Fruit fly (Drosophila melanogaster) whole organism, embryonic: ENCODE data around the gene scat.
A peak's percentile ranks its signal among the peaks of the same experiment; 100 is the strongest.

Source experiments
- CG10147 ChIP-seq: fragments of 200-800 bp; sonication (Bioruptor generic); optimal IDR thresholded peaks from 2 replicates; lab custom pipeline; 2019; ENCODE audit warnings: missing biosample characterization, mild to moderate bottlenecking, missing genetic modification characterization, moderate library complexity
- CG11695 ChIP-seq: fragments of 200-800 bp; sonication (Bioruptor generic); IDR thresholded peaks from 3 replicates; pipeline ENCODE4 v1.3.6; 2022; ENCODE audit warnings: missing biosample characterization, missing genetic modification characterization
- CG13424 ChIP-seq: fragments of 200-800 bp; sonication (Bioruptor generic); optimal IDR thresholded peaks from 2 replicates; lab custom pipeline; 2019; ENCODE audit warnings: missing biosample characterization, mild to moderate bottlenecking, missing genetic modification characterization, moderate library complexity
- CG13775 ChIP-seq: fragments of 200-800 bp; sonication (Bioruptor generic); optimal IDR thresholded peaks from 3 replicates; lab custom pipeline; 2017; ENCODE audit warnings: missing biosample characterization, mild to moderate bottlenecking, missing genetic modification characterization
- CG15073 ChIP-seq: fragments of 200-800 bp; sonication (Bioruptor generic); optimal IDR thresholded peaks from 2 replicates; lab custom pipeline; 2016; ENCODE audit warnings: missing biosample characterization, missing genetic modification characterization
- CG1529 ChIP-seq: fragments of 200-800 bp; sonication (Bioruptor generic); optimal IDR thresholded peaks from 3 replicates; lab custom pipeline; 2018; ENCODE audit warnings: missing biosample characterization, missing genetic modification characterization
- CG1603 ChIP-seq: fragments of 200-800 bp; sonication (Bioruptor generic); optimal IDR thresholded peaks from 2 replicates; lab custom pipeline; 2019; ENCODE audit warnings: missing biosample characterization, mild to moderate bottlenecking, missing genetic modification characterization, moderate library complexity
- CG16779 ChIP-seq: fragments of 200-800 bp; sonication (Bioruptor generic); IDR thresholded peaks from 2 replicates; pipeline ENCODE4 v1.3.6; 2022; ENCODE audit warnings: missing biosample characterization, missing genetic modification characterization
- CG17359 ChIP-seq: fragments of 200-800 bp; sonication (Bioruptor generic); optimal IDR thresholded peaks from 3 replicates; lab custom pipeline; 2018; ENCODE audit warnings: missing biosample characterization, mild to moderate bottlenecking, missing genetic modification characterization, moderate library complexity
- CG30403 ChIP-seq: fragments of 200-800 bp; sonication (Bioruptor generic); optimal IDR thresholded peaks from 3 replicates; lab custom pipeline; 2016; ENCODE audit warnings: missing biosample characterization, missing genetic modification characterization
- CG3847 ChIP-seq: fragments of 200-800 bp; sonication (Bioruptor generic); IDR thresholded peaks from 2 replicates; pipeline ENCODE4 v1.3.6; 2022; ENCODE audit warnings: missing biosample characterization, missing genetic modification characterization
- CG4820 ChIP-seq: fragments of 200-800 bp; sonication (Bioruptor generic); optimal IDR thresholded peaks from 3 replicates; lab custom pipeline; 2016; ENCODE audit warnings: missing biosample characterization, missing genetic modification characterization
- CG6765 ChIP-seq: fragments of 200-800 bp; sonication (Bioruptor generic); optimal IDR thresholded peaks from 3 replicates; lab custom pipeline; 2017; ENCODE audit warnings: missing biosample characterization, mild to moderate bottlenecking, missing genetic modification characterization
- CG7963 ChIP-seq: fragments of 200-800 bp; sonication (Bioruptor generic); IDR thresholded peaks from 3 replicates; pipeline ENCODE4 v1.3.6; 2022; ENCODE audit warnings: missing biosample characterization, missing genetic modification characterization; ENCODE audit not compliant: partially characterized antibody
- CG9215 ChIP-seq: fragments of 200-800 bp; sonication (Bioruptor generic); IDR thresholded peaks from 2 replicates; pipeline ENCODE4 v1.3.6; 2022; ENCODE audit warnings: missing biosample characterization, missing genetic modification characterization
- CG9817 ChIP-seq: fragments of 200-800 bp; sonication (Bioruptor generic); optimal IDR thresholded peaks from 2 replicates; lab custom pipeline; 2018; ENCODE audit warnings: missing biosample characterization, mild to moderate bottlenecking, missing genetic modification characterization, moderate library complexity
- D19A ChIP-seq: fragments of 200-800 bp; optimal IDR thresholded peaks from 3 replicates; lab custom pipeline; 2019; ENCODE audit warnings: missing biosample characterization, mild to moderate bottlenecking, missing genetic modification characterization, moderate library complexity
- Doc2 ChIP-seq: fragments of 200-800 bp; sonication (Bioruptor generic); IDR thresholded peaks from 2 replicates; pipeline ENCODE4 v1.3.6; 2022; ENCODE audit warnings: missing biosample characterization, missing genetic modification characterization
- E2f1 ChIP-seq: fragments of 200-800 bp; sonication (Bioruptor generic); IDR thresholded peaks from 2 replicates; pipeline ENCODE4 v1.3.6; 2022; ENCODE audit warnings: missing biosample characterization, missing genetic modification characterization
- E2f2 ChIP-seq: fragments of 200-800 bp; sonication (Bioruptor generic); IDR thresholded peaks from 2 replicates; pipeline ENCODE4 v1.3.6; 2022; ENCODE audit warnings: missing biosample characterization, missing genetic modification characterization
- Ets97D ChIP-seq: fragments of 200-800 bp; sonication (Bioruptor generic); optimal IDR thresholded peaks from 3 replicates; lab custom pipeline; 2016; ENCODE audit warnings: missing biosample characterization, missing genetic modification characterization
- Fer1 ChIP-seq: fragments of 200-800 bp; sonication (Bioruptor generic); optimal IDR thresholded peaks from 2 replicates; lab custom pipeline; 2017; ENCODE audit warnings: missing biosample characterization, mild to moderate bottlenecking, missing genetic modification characterization
- HmgZ ChIP-seq: fragments of 200-800 bp; sonication (Bioruptor generic); optimal IDR thresholded peaks from 2 replicates; lab custom pipeline; 2018; ENCODE audit warnings: missing biosample characterization, mild to moderate bottlenecking, missing genetic modification characterization
- Lim3 ChIP-seq: fragments of 200-800 bp; sonication (Bioruptor generic); IDR thresholded peaks from 2 replicates; pipeline ENCODE4 v1.3.6; 2022; ENCODE audit warnings: missing biosample characterization, missing genetic modification characterization
- NFAT ChIP-seq: fragments of 200-800 bp; sonication (Bioruptor generic); IDR thresholded peaks from 2 replicates; pipeline ENCODE4 v1.3.6; 2022; ENCODE audit warnings: missing biosample characterization, missing genetic modification characterization
- NK7.1 ChIP-seq: fragments of 200-800 bp; sonication (Bioruptor generic); optimal IDR thresholded peaks from 3 replicates; lab custom pipeline; 2016; ENCODE audit warnings: missing biosample characterization, missing genetic modification characterization
- NfI ChIP-seq: fragments of 200-800 bp; sonication (Bioruptor generic); optimal IDR thresholded peaks from 3 replicates; lab custom pipeline; 2018; ENCODE audit warnings: missing biosample characterization, mild to moderate bottlenecking, missing genetic modification characterization, moderate library complexity
- Oaz ChIP-seq: fragments of 200-800 bp; sonication (Bioruptor generic); IDR thresholded peaks from 2 replicates; pipeline ENCODE4 v1.3.6; 2022; ENCODE audit warnings: missing biosample characterization, missing genetic modification characterization
- Sry-β ChIP-seq: fragments of 200-800 bp; sonication (Bioruptor generic); optimal IDR thresholded peaks from 2 replicates; lab custom pipeline; 2018; ENCODE audit warnings: missing biosample characterization, mild to moderate bottlenecking, missing genetic modification characterization, moderate library complexity
- ap ChIP-seq: fragments of 200-800 bp; sonication (Bioruptor generic); IDR thresholded peaks from 2 replicates; pipeline ENCODE4 v1.3.6; 2022; ENCODE audit warnings: missing biosample characterization, missing genetic modification characterization
- bbx ChIP-seq: fragments of 200-800 bp; sonication (Bioruptor generic); IDR thresholded peaks from 2 replicates; pipeline ENCODE4 v1.3.6; 2022; ENCODE audit warnings: missing biosample characterization, missing genetic modification characterization; ENCODE audit not compliant: partially characterized antibody
- bsh ChIP-seq, 2 experiments: fragments of 200-800 bp; sonication (Bioruptor generic); optimal IDR thresholded peaks; 2 replicates each; lab custom pipeline; 2017 to 2018; ENCODE audit warnings: mild to moderate bottlenecking in 2 of 2, missing biosample characterization in 2 of 2, missing genetic modification characterization in 2 of 2, moderate library complexity in 1 of 2
- cad ChIP-seq: fragments of >200 bp; optimal IDR thresholded peaks from 2 replicates; lab custom pipeline; 2017; ENCODE audit warnings: missing biosample characterization, missing genetic modification characterization
- caup ChIP-seq: fragments of 200-800 bp; sonication (Bioruptor generic); optimal IDR thresholded peaks from 3 replicates; lab custom pipeline; 2017; ENCODE audit warnings: missing biosample characterization, mild to moderate bottlenecking, missing genetic modification characterization, moderate library complexity; ENCODE audit not compliant: severe bottlenecking
- crc ChIP-seq: fragments of 200-800 bp; sonication (Bioruptor generic); optimal IDR thresholded peaks from 2 replicates; lab custom pipeline; 2016; ENCODE audit warnings: missing biosample characterization, missing genetic modification characterization
- crp ChIP-seq, 2 experiments: fragments of 200-800 bp; sonication (Bioruptor generic); optimal IDR thresholded peaks; 2 replicates in 1 of 2; 3 replicates in 1 of 2; lab custom pipeline; 2017; ENCODE audit warnings: missing biosample characterization in 2 of 2, missing genetic modification characterization in 2 of 2, mild to moderate bottlenecking in 1 of 2, moderate library complexity in 1 of 2
- ems ChIP-seq: fragments of 200-800 bp; sonication (Bioruptor generic); optimal IDR thresholded peaks from 3 replicates; lab custom pipeline; 2016; ENCODE audit warnings: missing biosample characterization, missing genetic modification characterization
- fu2 ChIP-seq: fragments of 200-800 bp; sonication (Bioruptor generic); optimal IDR thresholded peaks from 2 replicates; lab custom pipeline; 2016; ENCODE audit warnings: missing biosample characterization, missing genetic modification characterization
- ham ChIP-seq: fragments of 200-800 bp; sonication (Bioruptor generic); IDR thresholded peaks from 2 replicates; pipeline ENCODE4 v1.3.6; 2022; ENCODE audit warnings: missing biosample characterization, missing genetic modification characterization
- inv ChIP-seq: fragments of 200-800 bp; sonication (Bioruptor generic); IDR thresholded peaks from 2 replicates; pipeline ENCODE4 v1.3.6; 2022; ENCODE audit warnings: missing biosample characterization, missing genetic modification characterization; ENCODE audit not compliant: partially characterized antibody
- klu ChIP-seq: fragments of 200-800 bp; sonication (Bioruptor generic); IDR thresholded peaks from 2 replicates; pipeline ENCODE4 v1.3.6; 2022; ENCODE audit warnings: missing biosample characterization, missing genetic modification characterization
- lilli ChIP-seq: fragments of 200-800 bp; sonication (Bioruptor generic); optimal IDR thresholded peaks from 3 replicates; lab custom pipeline; 2016; ENCODE audit warnings: missing biosample characterization, missing genetic modification characterization
- lmd ChIP-seq: fragments of 200-800 bp; sonication (Bioruptor generic); IDR thresholded peaks from 2 replicates; pipeline ENCODE4 v1.3.6; 2022; ENCODE audit warnings: missing biosample characterization, missing genetic modification characterization
- oc ChIP-seq: fragments of 200-800 bp; sonication (Bioruptor generic); optimal IDR thresholded peaks from 2 replicates; lab custom pipeline; 2018; ENCODE audit warnings: missing biosample characterization, mild to moderate bottlenecking, missing genetic modification characterization, moderate library complexity
- peb ChIP-seq: fragments of 200-800 bp; sonication (Bioruptor generic); IDR thresholded peaks from 2 replicates; pipeline ENCODE4 v1.3.6; 2022; ENCODE audit warnings: missing biosample characterization, missing genetic modification characterization
- sna ChIP-seq: fragments of 200-800 bp; sonication (Bioruptor generic); IDR thresholded peaks from 2 replicates; pipeline ENCODE4 v1.3.6; 2022; ENCODE audit warnings: missing biosample characterization, missing genetic modification characterization; ENCODE audit not compliant: partially characterized antibody
- sug ChIP-seq: fragments of 200-800 bp; optimal IDR thresholded peaks from 2 replicates; lab custom pipeline; 2019; ENCODE audit warnings: missing biosample characterization, mild to moderate bottlenecking, missing genetic modification characterization, moderate library complexity
- tin ChIP-seq: fragments of 200-800 bp; sonication (Bioruptor generic); optimal IDR thresholded peaks from 3 replicates; lab custom pipeline; 2016; ENCODE audit warnings: missing biosample characterization, missing genetic modification characterization
- toy ChIP-seq: fragments of 200-800 bp; sonication (Bioruptor generic); IDR thresholded peaks from 2 replicates; pipeline ENCODE4 v1.3.6; 2022; ENCODE audit warnings: missing biosample characterization, missing genetic modification characterization
- trh ChIP-seq: fragments of 200-800 bp; sonication (Bioruptor generic); optimal IDR thresholded peaks from 2 replicates; lab custom pipeline; 2016; ENCODE audit warnings: missing biosample characterization, missing genetic modification characterization
- zf30C ChIP-seq: fragments of 200-800 bp; sonication (Bioruptor generic); optimal IDR thresholded peaks from 3 replicates; lab custom pipeline; 2018; ENCODE audit warnings: missing biosample characterization, mild to moderate bottlenecking, missing genetic modification characterization

scat gene

DNA sequence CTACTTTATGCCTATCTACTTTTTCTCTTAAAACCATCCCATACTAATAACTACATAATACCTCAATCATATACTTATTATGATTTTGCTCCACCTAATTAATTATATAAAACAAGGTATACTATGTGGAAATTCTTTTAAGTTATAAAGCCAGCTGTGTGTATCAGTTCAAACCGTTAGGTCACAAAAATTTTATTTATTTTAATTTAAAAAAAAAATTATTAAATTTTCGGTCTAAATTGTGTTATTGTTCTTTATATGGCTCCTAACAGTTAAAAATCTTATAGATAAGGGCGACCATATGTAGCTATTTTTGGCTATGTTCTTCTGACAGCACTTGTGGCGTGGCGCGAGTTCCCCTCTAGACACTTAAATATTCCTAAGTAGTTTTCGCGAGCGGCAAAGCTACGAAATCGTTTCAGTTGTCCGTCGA is 43.9 kb upstream of the scat start, which contains the start of gene Aldh (continued):
- TF ChIP-seq cad (GFP tag; lab: Kevin White, UChicago) (no peak), Sry-β (GFP tag; lab: Kevin White, UChicago) (peak; percentile 80), NK7.1 (GFP tag; lab: Kevin White, UChicago) (no peak), sna (no peak), peb (no peak), bbx (GFP tag; lab: Robert Waterston, UW) (no peak), lilli (GFP tag; lab: Kevin White, UChicago) (no peak), NfI (GFP tag; lab: Kevin White, UChicago) (peak; percentile 18), CG9817 (peak; percentile 44), inv (GFP tag; lab: Robert Waterston, UW) (no peak), NFAT (peak; percentile 76), CG4820 (GFP tag; lab: Kevin White, UChicago) (no peak), E2f1 (GFP tag; lab: Robert Waterston, UW) (no peak), E2f2 (no peak), fu2 (GFP tag; lab: Kevin White, UChicago) (no peak), zf30C (GFP tag; lab: Kevin White, UChicago) (no peak), bsh (GFP tag; optimal IDR thresholded peaks at IDR 0.05; lab: Kevin White, UChicago) (no peak), crc (GFP tag; lab: Kevin White, UChicago) (no peak), CG1529 (GFP tag; lab: Kevin White, UChicago) (no peak), toy (no peak), CG16779 (no peak), CG9215 (GFP tag; lab: Robert Waterston, UW) (peak; percentile 29; the same call in 1 of the 2 replicates), Doc2 (GFP tag; lab: Robert Waterston, UW) (no peak), CG30403 (peak; percentile 17), caup (peak; percentile 46), CG11695 (GFP tag; lab: Robert Waterston, UW) (0 out of 3 replicates have a peak, but pooled peaks have one; percentile 30), ap (GFP tag; lab: Robert Waterston, UW) (no peak), ham (no peak), klu (no peak), CG3847 (GFP tag; lab: Robert Waterston, UW) (peak; percentile 50), CG7963 (GFP tag; lab: Robert Waterston, UW) (no peak)

DNA sequence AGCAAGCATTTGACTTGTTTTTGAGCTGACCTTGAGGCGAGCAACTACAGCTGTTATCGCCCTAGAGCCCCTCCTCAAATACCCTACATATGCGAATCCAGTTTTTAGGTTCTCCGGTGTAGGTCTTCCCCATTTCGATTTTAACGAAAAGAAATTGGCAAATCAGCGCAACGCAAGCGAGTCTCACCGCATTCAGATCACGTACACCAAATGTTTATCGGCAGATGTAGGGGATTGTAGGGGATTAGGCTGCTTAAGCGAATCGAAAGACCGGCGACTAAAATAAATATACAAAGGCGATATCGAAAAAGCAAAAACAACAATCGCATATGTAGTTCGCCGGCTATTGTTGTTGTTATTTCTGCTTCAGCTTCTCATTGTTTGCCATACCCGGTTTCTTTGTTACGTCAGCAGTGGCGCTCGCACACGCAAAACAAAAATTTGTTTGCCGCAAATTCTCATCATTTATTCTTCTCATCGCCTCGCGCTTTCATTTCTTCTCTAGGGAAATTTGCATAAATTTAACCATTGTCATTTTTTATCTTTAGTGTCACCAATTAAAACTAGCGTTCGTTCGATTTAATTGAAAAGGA is 43.1 kb upstream of the scat start:
- TF ChIP-seq crp (GFP tag; optimal IDR thresholded peaks at IDR 0.05; lab: Kevin White, UChicago) (peak in 1 of 2 experiments; percentile 14), lmd (peak; percentile 76; the same call in 1 of the 2 replicates), peb (0 out of 2 replicates have a peak, but pooled peaks have one; percentile 7), HmgZ (tag; lab: Kevin White, UChicago) (peak; percentile 64), CG13775 (GFP tag; lab: Kevin White, UChicago) (peak; percentile 51), CG15073 (GFP tag; lab: Kevin White, UChicago) (no peak), Fer1 (peak; percentile 52), ems (GFP tag; lab: Kevin White, UChicago) (peak; percentile 59), CG17359 (tag; lab: Kevin White, UChicago) (peak; percentile 43), tin (GFP tag; lab: Kevin White, UChicago) (peak; percentile 54), Ets97D (peak; percentile 27), CG10147 (peak; percentile 29), CG6765 (peak; percentile 20), Oaz (GFP tag; lab: Robert Waterston, UW) (no peak), zf30C (GFP tag; lab: Kevin White, UChicago) (no peak), sug (tag; lab: Kevin White, UChicago) (peak; percentile 39), CG13424 (tag; lab: Kevin White, UChicago) (peak; percentile 9), D19A (tag; lab: Kevin White, UChicago) (no peak), Lim3 (GFP tag; lab: Robert Waterston, UW) (no peak), oc (tag; lab: Kevin White, UChicago) (peak; percentile 23), NFAT (peak; percentile 86), trh (GFP tag; lab: Kevin White, UChicago) (no peak), CG1603 (tag; lab: Kevin White, UChicago) (peak; percentile 63)
